Fruit fly (Drosophila melanogaster) whole organism, embryonic: ENCODE results near the gene Tace.

Source experiments
- CG11560 ChIP-seq: fragments of 200-800 bp; sonication (Bioruptor generic); IDR thresholded peaks from 3 replicates; pipeline ENCODE4 v1.3.6; 2022; ENCODE audit warnings: missing biosample characterization, missing genetic modification characterization
- CG15696 ChIP-seq: fragments of 200-800 bp; sonication (Bioruptor generic); optimal IDR thresholded peaks from 2 replicates; lab custom pipeline; 2019; ENCODE audit warnings: missing biosample characterization, mild to moderate bottlenecking, missing genetic modification characterization, moderate library complexity
- CG1603 ChIP-seq: fragments of 200-800 bp; sonication (Bioruptor generic); optimal IDR thresholded peaks from 2 replicates; lab custom pipeline; 2019; ENCODE audit warnings: missing biosample characterization, mild to moderate bottlenecking, missing genetic modification characterization, moderate library complexity
- HLHmδ ChIP-seq: fragments of 200-800 bp; sonication (Bioruptor generic); optimal IDR thresholded peaks from 2 replicates; lab custom pipeline; 2018; ENCODE audit warnings: missing biosample characterization, mild to moderate bottlenecking, missing genetic modification characterization, moderate library complexity
- Mes4 ChIP-seq: fragments of 200-800 bp; sonication (Bioruptor generic); optimal IDR thresholded peaks from 2 replicates; lab custom pipeline; 2016; ENCODE audit warnings: missing biosample characterization, missing genetic modification characterization
- chn ChIP-seq: fragments of 200-800 bp; sonication (Bioruptor generic); optimal IDR thresholded peaks from 2 replicates; lab custom pipeline; 2016; ENCODE audit warnings: missing biosample characterization, missing genetic modification characterization
- grn ChIP-seq: fragments of 200-800 bp; sonication (Bioruptor generic); optimal IDR thresholded peaks from 3 replicates; lab custom pipeline; 2017; ENCODE audit warnings: missing biosample characterization, missing genetic modification characterization
- sisA ChIP-seq: fragments of 200-800 bp; sonication (Bioruptor generic); IDR thresholded peaks from 2 replicates; pipeline ENCODE4 v1.3.6; 2022; ENCODE audit warnings: missing biosample characterization, missing genetic modification characterization
- tll ChIP-seq, 2 experiments: fragments of 200-800 bp in 1 of 2; fragments of >200 bp in 1 of 2; sonication (Bioruptor generic) in 1 of 2; optimal IDR thresholded peaks; 2 replicates each; lab custom pipeline; 2017 to 2019; ENCODE audit warnings: missing biosample characterization in 2 of 2, missing genetic modification characterization in 2 of 2, mild to moderate bottlenecking in 1 of 2, moderate library complexity in 1 of 2

- TF ChIP-seq CG1603 (tag; lab: Kevin White, UChicago) (no peak), chn (GFP tag; lab: Kevin White, UChicago) (no peak), Mes4 (GFP tag; lab: Kevin White, UChicago) (no peak), CG11560 (tag; lab: Robert Waterston, UW) (no peak), sisA (GFP tag; lab: Robert Waterston, UW) (no peak), tll (GFP tag; optimal IDR thresholded peaks at IDR 0.05; lab: Kevin White, UChicago) (no peak), HLHmδ (GFP tag; lab: Kevin White, UChicago) (no peak), CG15696 (tag; lab: Kevin White, UChicago) (no peak), grn (no peak)
These were observed 14.2 kb downstream of the Tace start for dm6 chr3R:30014480-30014879.
